Worm (Caenorhabditis elegans) whole organism, late embryonic: ENCODE data around the gene paml-1.

Experiments
- ceh-18 ChIP-seq: sonication (generic microtip); optimal IDR thresholded peaks from 2 replicates; lab custom pipeline; 2016; ENCODE audit warnings: missing genetic modification characterization, missing compliant biosample characterization
- ceh-9 ChIP-seq: sonication (generic microtip); optimal IDR thresholded peaks from 2 replicates; lab custom pipeline; 2016; ENCODE audit warnings: mild to moderate bottlenecking, missing genetic modification characterization, inconsistent platforms, missing compliant biosample characterization
- madf-2 ChIP-seq: sonication (generic microtip); optimal IDR thresholded peaks from 2 replicates; lab custom pipeline; 2017; ENCODE audit warnings: missing genetic modification characterization, missing compliant biosample characterization
- npax-4 ChIP-seq: sonication (generic microtip); optimal IDR thresholded peaks from 2 replicates; lab custom pipeline; 2016; ENCODE audit warnings: missing genetic modification characterization, missing compliant biosample characterization

DNA sequence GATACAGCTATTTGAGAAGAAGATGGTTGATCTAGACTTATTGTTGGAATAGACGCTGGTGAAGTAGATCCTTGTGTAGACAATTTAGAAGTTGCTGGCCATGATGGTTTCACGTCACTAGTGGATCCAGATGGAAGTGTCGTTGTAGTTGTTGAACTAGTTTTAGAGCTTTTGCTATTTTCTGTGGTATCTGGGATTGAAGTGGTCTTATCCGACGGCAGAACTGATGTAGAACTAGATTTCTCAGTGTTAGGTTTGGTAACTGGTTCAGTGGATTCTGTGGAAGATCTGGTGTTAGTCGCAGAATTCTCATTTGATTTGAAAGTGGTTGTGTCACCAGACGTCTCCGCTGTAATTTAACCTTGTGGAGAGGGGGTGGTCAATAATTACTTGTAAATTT lies 2.2 kb downstream of the paml-1 start:
- TF ChIP-seq ceh-9 (tag; lab: Kevin White, UChicago) (no peak), ceh-18 (no peak), madf-2 (tag; lab: Kevin White, UChicago) (no peak), npax-4 (tag; lab: Kevin White, UChicago) (no peak)
